Fruit fly (Drosophila melanogaster) whole organism, prepupa: ENCODE measurements around the gene Cerk.

Source experiments
- Blimp-1 ChIP-seq: fragments of 200-800 bp; sonication (Bioruptor generic); optimal IDR thresholded peaks from 3 replicates; lab custom pipeline; 2017; ENCODE audit warnings: missing biosample characterization, missing genetic modification characterization, mild to moderate bottlenecking, moderate library complexity, missing genetic modification reagents
- CG10631 ChIP-seq: fragments of 200-800 bp; sonication (Bioruptor generic); optimal IDR thresholded peaks from 2 replicates; lab custom pipeline; 2016; ENCODE audit warnings: missing biosample characterization, missing genetic modification characterization
- CG10669 ChIP-seq: fragments of 200-800 bp; sonication (Bioruptor generic); optimal IDR thresholded peaks from 3 replicates; lab custom pipeline; 2018; ENCODE audit warnings: missing biosample characterization, mild to moderate bottlenecking, missing genetic modification characterization, moderate library complexity
- CG11902 ChIP-seq: fragments of 200-800 bp; sonication (Bioruptor generic); optimal IDR thresholded peaks from 3 replicates; lab custom pipeline; 2016; ENCODE audit warnings: missing biosample characterization, missing genetic modification characterization
- CG15336 ChIP-seq: fragments of 200-800 bp; sonication (Bioruptor generic); IDR thresholded peaks from 2 replicates; pipeline ENCODE4 v1.3.6; 2022; ENCODE audit warnings: missing biosample characterization, missing genetic modification characterization
- CG1621 ChIP-seq: fragments of 200-800 bp; sonication (Bioruptor generic); optimal IDR thresholded peaks from 3 replicates; lab custom pipeline; 2018; ENCODE audit warnings: missing biosample characterization, mild to moderate bottlenecking, missing genetic modification characterization
- CG3032 ChIP-seq: fragments of 200-800 bp; optimal IDR thresholded peaks from 2 replicates; lab custom pipeline; 2019; ENCODE audit warnings: missing biosample characterization, mild to moderate bottlenecking, missing genetic modification characterization, moderate library complexity
- CG31627 ChIP-seq: fragments of 200-800 bp; sonication (Bioruptor generic); optimal IDR thresholded peaks from 3 replicates; lab custom pipeline; 2016; ENCODE audit warnings: missing biosample characterization, missing genetic modification characterization
- CG32006 ChIP-seq: fragments of 200-800 bp; sonication (Bioruptor generic); optimal IDR thresholded peaks from 3 replicates; lab custom pipeline; 2017; ENCODE audit warnings: missing biosample characterization, mild to moderate bottlenecking, missing genetic modification characterization
- CG34406 ChIP-seq: fragments of 200-800 bp; sonication (Bioruptor generic); optimal IDR thresholded peaks from 3 replicates; lab custom pipeline; 2016; ENCODE audit warnings: missing biosample characterization, missing genetic modification characterization
- CG3919 ChIP-seq: fragments of 200-800 bp; sonication (Bioruptor generic); optimal IDR thresholded peaks from 3 replicates; lab custom pipeline; 2016; ENCODE audit warnings: missing biosample characterization, missing genetic modification characterization
- CG4318 ChIP-seq: fragments of 200-800 bp; sonication (Bioruptor generic); optimal IDR thresholded peaks from 3 replicates; lab custom pipeline; 2017; ENCODE audit warnings: missing biosample characterization, mild to moderate bottlenecking, missing genetic modification characterization
- CG6163 ChIP-seq: fragments of 200-800 bp; sonication (Bioruptor generic); IDR thresholded peaks from 3 replicates; pipeline ENCODE4 v1.3.6; 2022; ENCODE audit warnings: missing biosample characterization, missing genetic modification characterization
- CG6792 ChIP-seq: fragments of 200-800 bp; sonication (Bioruptor generic); optimal IDR thresholded peaks from 3 replicates; lab custom pipeline; 2016; ENCODE audit warnings: missing biosample characterization, missing genetic modification characterization
- CG6854 ChIP-seq: fragments of 200-800 bp; sonication (Bioruptor generic); optimal IDR thresholded peaks from 2 replicates; lab custom pipeline; 2017; ENCODE audit warnings: missing biosample characterization, mild to moderate bottlenecking, missing genetic modification characterization
- CG8119 ChIP-seq: fragments of 200-800 bp; sonication (Bioruptor generic); IDR thresholded peaks from 3 replicates; pipeline ENCODE4 v1.3.6; 2022; ENCODE audit warnings: missing biosample characterization, missing genetic modification characterization
- CG8319 ChIP-seq: fragments of 200-800 bp; sonication (Bioruptor generic); optimal IDR thresholded peaks from 3 replicates; lab custom pipeline; 2016; ENCODE audit warnings: missing biosample characterization, missing genetic modification characterization
- CG9139 ChIP-seq: fragments of 200-800 bp; sonication (Bioruptor generic); optimal IDR thresholded peaks from 3 replicates; lab custom pipeline; 2017; ENCODE audit warnings: missing biosample characterization, mild to moderate bottlenecking, missing genetic modification characterization
- Eip75B ChIP-seq: fragments of 200-800 bp; sonication (Bioruptor generic); optimal IDR thresholded peaks from 3 replicates; lab custom pipeline; 2016; ENCODE audit warnings: missing biosample characterization, missing genetic modification characterization
- Eip78C ChIP-seq: fragments of 200-800 bp; sonication (Bioruptor generic); peaks from one replicate; lab custom pipeline; 2016; ENCODE audit warnings: missing biosample characterization, missing genetic modification characterization
- Eip93F ChIP-seq: fragments of 200-800 bp; sonication (Bioruptor generic); optimal IDR thresholded peaks from 2 replicates; lab custom pipeline; 2016; ENCODE audit warnings: missing biosample characterization, mild to moderate bottlenecking, missing genetic modification characterization
- Ets21C ChIP-seq: fragments of 200-800 bp; sonication (Bioruptor generic); optimal IDR thresholded peaks from 3 replicates; lab custom pipeline; 2016; ENCODE audit warnings: missing biosample characterization, missing genetic modification characterization
- Ets96B ChIP-seq: fragments of 200-800 bp; optimal IDR thresholded peaks from 2 replicates; lab custom pipeline; 2019; ENCODE audit warnings: missing biosample characterization, mild to moderate bottlenecking, missing genetic modification characterization, moderate library complexity
- Gug ChIP-seq: fragments of 200-800 bp; sonication (Bioruptor generic); IDR thresholded peaks from 2 replicates; pipeline ENCODE4 v1.3.6; 2022; ENCODE audit warnings: missing biosample characterization, missing genetic modification characterization
- Hr39 ChIP-seq: fragments of 200-800 bp; sonication (Bioruptor generic); optimal IDR thresholded peaks from 2 replicates; lab custom pipeline; 2016; ENCODE audit warnings: missing biosample characterization, missing genetic modification characterization
- Hr4 ChIP-seq: fragments of 200-800 bp; sonication (Bioruptor generic); optimal IDR thresholded peaks from 3 replicates; lab custom pipeline; 2016; ENCODE audit warnings: missing biosample characterization, missing genetic modification characterization
- Lpt ChIP-seq: fragments of 200-800 bp; sonication (Bioruptor generic); optimal IDR thresholded peaks from 3 replicates; lab custom pipeline; 2016; ENCODE audit warnings: missing biosample characterization, missing genetic modification characterization
- Met ChIP-seq: fragments of 200-800 bp; sonication (Bioruptor generic); optimal IDR thresholded peaks from 3 replicates; lab custom pipeline; 2016; ENCODE audit warnings: missing biosample characterization, missing genetic modification characterization
- OdsH ChIP-seq: fragments of 200-800 bp; sonication (Bioruptor generic); optimal IDR thresholded peaks from 3 replicates; lab custom pipeline; 2016; ENCODE audit warnings: missing biosample characterization, missing genetic modification characterization
- Smox ChIP-seq: fragments of 200-800 bp; sonication (Bioruptor generic); optimal IDR thresholded peaks from 3 replicates; lab custom pipeline; 2016; ENCODE audit warnings: missing biosample characterization, missing genetic modification characterization
- Sox102F ChIP-seq: fragments of 200-800 bp; sonication (Bioruptor generic); optimal IDR thresholded peaks from 2 replicates; lab custom pipeline; 2016; ENCODE audit warnings: missing biosample characterization, mild to moderate bottlenecking, missing genetic modification characterization
- Sox15 ChIP-seq: fragments of 200-800 bp; sonication (Bioruptor generic); optimal IDR thresholded peaks from 3 replicates; lab custom pipeline; 2016; ENCODE audit warnings: missing biosample characterization, missing genetic modification characterization
- achi ChIP-seq: fragments of 200-800 bp; sonication (Bioruptor generic); optimal IDR thresholded peaks from 3 replicates; lab custom pipeline; 2016; ENCODE audit warnings: missing biosample characterization, missing genetic modification characterization
- cyc ChIP-seq: fragments of 200-800 bp; sonication (Bioruptor generic); optimal IDR thresholded peaks from 3 replicates; lab custom pipeline; 2016; ENCODE audit warnings: missing biosample characterization, missing genetic modification characterization
- dsx ChIP-seq: fragments of 200-800 bp; optimal IDR thresholded peaks from 3 replicates; lab custom pipeline; 2019; ENCODE audit warnings: missing biosample characterization, mild to moderate bottlenecking, missing genetic modification characterization, moderate library complexity; ENCODE audit not compliant: poor library complexity, severe bottlenecking
- eg ChIP-seq: fragments of 200-800 bp; sonication (Bioruptor generic); IDR thresholded peaks from 3 replicates; pipeline ENCODE4 v1.3.6; 2022; ENCODE audit warnings: missing biosample characterization, missing genetic modification characterization
- esn ChIP-seq: fragments of 200-800 bp; sonication (Bioruptor generic); optimal IDR thresholded peaks from 2 replicates; lab custom pipeline; 2016; ENCODE audit warnings: missing biosample characterization, mild to moderate bottlenecking, missing genetic modification characterization, moderate library complexity
- fd85E ChIP-seq: fragments of 200-800 bp; sonication (Bioruptor generic); optimal IDR thresholded peaks from 3 replicates; lab custom pipeline; 2016; ENCODE audit warnings: missing biosample characterization, missing genetic modification characterization
- fkh ChIP-seq: fragments of 200-800 bp; sonication (Bioruptor generic); optimal IDR thresholded peaks from 3 replicates; lab custom pipeline; 2017; ENCODE audit warnings: missing biosample characterization, mild to moderate bottlenecking, missing genetic modification characterization, moderate library complexity
- net ChIP-seq: fragments of 200-800 bp; sonication (Bioruptor generic); optimal IDR thresholded peaks from 3 replicates; lab custom pipeline; 2016; ENCODE audit warnings: missing biosample characterization, missing genetic modification characterization
- salr ChIP-seq, 2 experiments: fragments of 200-800 bp; sonication (Bioruptor generic); optimal IDR thresholded peaks; 3 replicates each; lab custom pipeline; 2016 to 2018; ENCODE audit warnings: missing biosample characterization in 2 of 2, missing genetic modification characterization in 2 of 2, mild to moderate bottlenecking in 1 of 2
- spab ChIP-seq: fragments of 200-800 bp; sonication (Bioruptor generic); optimal IDR thresholded peaks from 2 replicates; lab custom pipeline; 2017; ENCODE audit warnings: missing biosample characterization, mild to moderate bottlenecking, missing genetic modification characterization, missing genetic modification reagents
- ss ChIP-seq, 2 experiments: fragments of 200-800 bp; sonication (Bioruptor generic); optimal IDR thresholded peaks; 2 replicates in 1 of 2; 3 replicates in 1 of 2; lab custom pipeline; 2017 to 2018; ENCODE audit warnings: mild to moderate bottlenecking in 2 of 2, missing biosample characterization in 2 of 2, missing genetic modification characterization in 2 of 2, moderate library complexity in 1 of 2
- svp ChIP-seq: fragments of 200-800 bp; sonication (Bioruptor generic); peaks from one replicate; lab custom pipeline; 2016; ENCODE audit warnings: missing biosample characterization, missing genetic modification characterization
- topi ChIP-seq: fragments of 200-800 bp; sonication (Bioruptor generic); optimal IDR thresholded peaks from 3 replicates; lab custom pipeline; 2016; ENCODE audit warnings: missing biosample characterization, missing genetic modification characterization

The Cerk gene

DNA sequence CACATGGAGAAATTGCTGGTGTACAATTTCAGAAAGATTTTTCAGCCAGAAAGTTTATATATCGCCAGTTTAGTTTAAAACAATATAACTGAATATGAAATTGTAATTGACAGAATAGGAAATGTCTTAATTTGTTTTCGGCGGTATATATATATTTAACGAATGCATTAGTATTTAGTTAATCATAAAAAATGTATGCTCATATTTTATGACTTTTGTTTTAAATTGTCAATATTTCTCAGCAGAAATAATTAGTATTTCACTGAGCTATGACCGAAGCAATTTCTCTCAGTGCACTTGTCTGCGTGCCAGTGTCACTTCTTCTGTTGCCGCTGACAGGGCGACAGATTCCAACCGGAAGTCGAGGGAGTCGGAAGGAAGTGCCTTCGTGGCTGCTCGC lies 44.9 kb upstream of the Cerk start:
- TF ChIP-seq OdsH: peak; percentile 3
- TF ChIP-seq Hr39: peak; percentile 4
- no peak for TF ChIP-seq CG8319 (GFP tag; lab: Kevin White, UChicago)
- TF ChIP-seq Met: peak; percentile 3
- TF ChIP-seq CG8119 (GFP tag; lab: Robert Waterston, UW): 0 out of 3 replicates have a peak, but pooled peaks have one; percentile 24
- peak; percentile 6 for TF ChIP-seq CG10669 (GFP tag; lab: Kevin White, UChicago)
- TF ChIP-seq CG9139 (GFP tag; lab: Kevin White, UChicago): no peak
- no peak for TF ChIP-seq fkh (GFP tag; lab: Kevin White, UChicago)
- no peak for TF ChIP-seq Eip93F (GFP tag; lab: Kevin White, UChicago)
- TF ChIP-seq Smox: peak; percentile 17
- peak; percentile 2 for TF ChIP-seq CG10631 (GFP tag; lab: Kevin White, UChicago)
- peak; percentile 4 for TF ChIP-seq CG31627 (GFP tag; lab: Kevin White, UChicago)
- peak; percentile 10 for TF ChIP-seq Hr4 (GFP tag; lab: Kevin White, UChicago)
- TF ChIP-seq eg: no peak
- TF ChIP-seq Gug: no peak
- TF ChIP-seq CG6792 (GFP tag; lab: Kevin White, UChicago): no peak
- no peak for TF ChIP-seq CG1621
- peak; percentile 77 for TF ChIP-seq Eip78C (GFP tag; lab: Kevin White, UChicago)
- peak; percentile 27 for TF ChIP-seq CG32006 (GFP tag; lab: Kevin White, UChicago)
- no peak for TF ChIP-seq net (GFP tag; lab: Kevin White, UChicago)
- no peak for TF ChIP-seq esn
- no peak for TF ChIP-seq topi (GFP tag; lab: Kevin White, UChicago)

DNA sequence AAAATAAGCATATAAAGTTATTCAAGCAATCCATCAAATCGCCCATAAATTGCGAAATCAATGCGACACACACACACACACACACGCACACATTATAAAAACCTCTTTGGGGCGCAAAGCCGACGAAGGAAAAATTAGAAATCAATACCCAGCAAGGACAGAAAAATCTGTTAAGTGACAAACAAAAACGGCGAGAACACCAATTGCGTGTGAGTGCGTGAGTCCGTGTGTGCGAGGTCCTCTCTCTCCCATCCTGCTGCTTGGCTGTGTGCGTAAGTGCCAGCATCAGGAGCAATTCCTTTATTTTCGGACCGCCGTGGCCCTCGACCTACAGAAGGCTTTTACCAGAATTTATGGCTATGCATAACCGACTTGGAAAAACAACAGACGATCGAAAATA lies 44.2 kb upstream of the Cerk start, which contains the start of gene Orco:
TSS of gene Orco (minus strand) at position 101 of the 400 bp plus-strand sequence.
- TF ChIP-seq fd85E (GFP tag; lab: Kevin White, UChicago): no peak
- no peak for TF ChIP-seq Smox
- no peak for TF ChIP-seq Hr39
- TF ChIP-seq Gug: no peak
- no peak for TF ChIP-seq Eip78C (GFP tag; lab: Kevin White, UChicago)
- TF ChIP-seq OdsH: no peak
- TF ChIP-seq CG4318: no peak
- no peak for TF ChIP-seq CG6854 (GFP tag; lab: Kevin White, UChicago)
- no peak for TF ChIP-seq CG3032 (tag; lab: Kevin White, UChicago)
- TF ChIP-seq cyc (GFP tag; lab: Kevin White, UChicago): no peak
- TF ChIP-seq Ets21C (GFP tag; lab: Kevin White, UChicago): no peak
- TF ChIP-seq esn: no peak
- no peak for TF ChIP-seq Sox15 (GFP tag; lab: Kevin White, UChicago)
- TF ChIP-seq topi (GFP tag; lab: Kevin White, UChicago): no peak
- no peak for TF ChIP-seq fkh (GFP tag; lab: Kevin White, UChicago)
- TF ChIP-seq Eip75B (GFP tag; lab: Kevin White, UChicago): no peak
- no peak for TF ChIP-seq CG8119 (GFP tag; lab: Robert Waterston, UW)

DNA sequence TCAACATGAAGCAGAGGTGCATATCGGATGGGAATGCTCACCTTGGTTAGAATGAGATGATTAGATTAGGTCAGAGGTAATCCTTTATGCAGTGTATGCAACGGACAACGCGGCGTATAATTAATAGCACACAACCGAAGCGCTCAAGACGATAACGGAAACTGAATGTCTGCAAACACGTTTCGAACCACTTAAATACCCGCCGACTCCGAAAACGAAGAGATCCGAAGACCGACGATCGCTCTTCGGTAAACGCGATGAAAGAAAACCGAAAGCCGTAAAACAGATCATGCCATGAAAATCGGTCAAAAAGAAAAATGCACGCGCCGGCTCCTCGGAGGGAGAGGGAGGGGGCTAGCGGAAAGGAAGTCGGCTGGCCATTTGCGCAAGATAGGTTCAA lies 35.9 kb upstream of the Cerk start, which contains the start of gene CG2663:
TSS of gene CG2663 (minus strand) at position 173 of the 400 bp plus-strand sequence.
- TF ChIP-seq topi (GFP tag; lab: Kevin White, UChicago) (no peak), CG3032 (tag; lab: Kevin White, UChicago) (no peak), achi (GFP tag; lab: Kevin White, UChicago) (peak; percentile 1), Ets96B (tag; lab: Kevin White, UChicago) (no peak), net (GFP tag; lab: Kevin White, UChicago) (no peak), CG4318 (no peak), salr (GFP tag; optimal IDR thresholded peaks at IDR 0.05; lab: Kevin White, UChicago) (no peak), CG9139 (GFP tag; lab: Kevin White, UChicago) (no peak), dsx (GFP tag; lab: Kevin White, UChicago) (no peak), Eip75B (GFP tag; lab: Kevin White, UChicago) (no peak), svp (GFP tag; lab: Kevin White, UChicago) (no peak), CG6163 (0 out of 3 replicates have a peak, but pooled peaks have one; percentile 18), spab (no peak), ss (GFP tag; optimal IDR thresholded peaks at IDR 0.05; lab: Kevin White, UChicago) (no peak), OdsH (no peak), fd85E (GFP tag; lab: Kevin White, UChicago) (no peak), Ets21C (GFP tag; lab: Kevin White, UChicago) (no peak), CG6854 (GFP tag; lab: Kevin White, UChicago) (no peak), cyc (GFP tag; lab: Kevin White, UChicago) (no peak), Gug (no peak), Sox15 (GFP tag; lab: Kevin White, UChicago) (no peak), CG32006 (GFP tag; lab: Kevin White, UChicago) (no peak), Hr4 (GFP tag; lab: Kevin White, UChicago) (no peak), CG3919 (peak; percentile 15), CG15336 (peak; percentile 33; the same call in 1 of the 2 replicates), Sox102F (no peak), CG34406 (GFP tag; lab: Kevin White, UChicago) (no peak), Blimp-1 (GFP tag; lab: Kevin White, UChicago) (no peak), CG8119 (GFP tag; lab: Robert Waterston, UW) (0 out of 3 replicates have a peak, but pooled peaks have one; percentile 22), Lpt (GFP tag; lab: Kevin White, UChicago) (no peak), CG11902 (GFP tag; lab: Kevin White, UChicago) (no peak)
